Fruit fly (Drosophila melanogaster): ENCODE measurements around the gene CG14671.

CG14671 gene

dm6 chr3R:5554852-5555251 lies 9.8 kb downstream of the CG14671 start, which contains the start of gene Snm1 (continued):
- TF ChIP-seq gcm (GFP tag; optimal IDR thresholded peaks at IDR 0.05) (no peak), lov (optimal IDR thresholded peaks at IDR 0.05) (no peak), lov (GFP tag; IDR thresholded peaks at IDR 0.05) (no peak), BEAF-32 (GFP tag; optimal IDR thresholded peaks at IDR 0.05) (peak; percentile 9), pzg (GFP tag; optimal IDR thresholded peaks at IDR 0.05) (peak; percentile 7), CG8944 (GFP tag; optimal IDR thresholded peaks at IDR 0.05) (no peak), Rx (GFP tag; IDR thresholded peaks at IDR 0.05) (no peak), CG6175 (GFP tag; IDR thresholded peaks at IDR 0.05) (no peak), maf-S (GFP tag; optimal IDR thresholded peaks at IDR 0.05) (no peak), crp (GFP tag; optimal IDR thresholded peaks at IDR 0.05) (no peak), CG32772 (GFP tag; IDR thresholded peaks at IDR 0.05) (no peak), CG6683 (GFP tag; optimal IDR thresholded peaks at IDR 0.05) (no peak), wdn (GFP tag; IDR thresholded peaks at IDR 0.05) (no peak), CG30020 (tag; optimal IDR thresholded peaks at IDR 0.05) (no peak), shn (GFP tag; optimal IDR thresholded peaks at IDR 0.05) (no peak), fd3F (GFP tag; optimal IDR thresholded peaks at IDR 0.05) (no peak), CG14441 (GFP tag; IDR thresholded peaks at IDR 0.05) (no peak), Fer1 (GFP tag; optimal IDR thresholded peaks at IDR 0.05) (no peak), Oaz (GFP tag; IDR thresholded peaks at IDR 0.05) (no peak), dati (GFP tag; IDR thresholded peaks at IDR 0.05) (no peak), Gug (GFP tag; IDR thresholded peaks at IDR 0.05) (no peak), dimm (GFP tag; IDR thresholded peaks at IDR 0.05) (no peak), CG15696 (tag; optimal IDR thresholded peaks at IDR 0.05) (no peak), dm (GFP tag; optimal IDR thresholded peaks at IDR 0.05) (no peak), CG1529 (GFP tag; optimal IDR thresholded peaks at IDR 0.05) (no peak), Doc2 (GFP tag; IDR thresholded peaks at IDR 0.05) (no peak), Stat92E (GFP tag; optimal IDR thresholded peaks at IDR 0.05) (no peak), sqz (GFP tag; optimal IDR thresholded peaks at IDR 0.05) (no peak), CG18011 (GFP tag; optimal IDR thresholded peaks at IDR 0.05) (no peak), CG10209 (GFP tag; optimal IDR thresholded peaks at IDR 0.05) (no peak), gfzf (GFP tag; optimal IDR thresholded peaks at IDR 0.05) (peak; percentile 54), Xrp1 (GFP tag; IDR thresholded peaks at IDR 0.05) (no peak), Jarid2 (GFP tag; optimal IDR thresholded peaks at IDR 0.05) (no peak), pan (optimal IDR thresholded peaks at IDR 0.05) (no peak), pan (GFP tag; optimal IDR thresholded peaks at IDR 0.05 in 1 of 2, IDR thresholded peaks at IDR 0.05 in 1 of 2) (no peak), CG6689 (GFP tag; IDR thresholded peaks at IDR 0.05) (no peak), Sry-δ (GFP tag; optimal IDR thresholded peaks at IDR 0.05) (peak; percentile 29), CG7372 (GFP tag; IDR thresholded peaks at IDR 0.05) (no peak), Scr (GFP tag; IDR thresholded peaks at IDR 0.05; ENCODE audit: partially characterized antibody) (0 out of 2 replicates have a peak, but pooled peaks have one; percentile 9), Bgb (GFP tag; IDR thresholded peaks at IDR 0.05; ENCODE audit: partially characterized antibody) (0 out of 2 replicates have a peak, but pooled peaks have one; percentile 25), sens (GFP tag) (peak; percentile 53), Nf-YA (GFP tag; IDR thresholded peaks at IDR 0.05) (no peak), CG8765 (GFP tag; IDR thresholded peaks at IDR 0.05) (no peak), yki (optimal IDR thresholded peaks at IDR 0.05) (no peak), CG30403 (GFP tag; optimal IDR thresholded peaks at IDR 0.05) (no peak), ap (GFP tag; IDR thresholded peaks at IDR 0.05) (no peak), CG3065 (GFP tag; optimal IDR thresholded peaks at IDR 0.05) (no peak), Elba2 (GFP tag; optimal IDR thresholded peaks at IDR 0.05) (no peak), Ada2b (GFP tag; IDR thresholded peaks at IDR 0.05) (no peak), Deaf1 (tag; optimal IDR thresholded peaks at IDR 0.05) (no peak), Doc3 (GFP tag; IDR thresholded peaks at IDR 0.05; ENCODE audit: partially characterized antibody) (0 out of 3 replicates have a peak, but pooled peaks have one; percentile 11), ems (GFP tag; optimal IDR thresholded peaks at IDR 0.05) (no peak)
